Fruit fly (Drosophila melanogaster): ENCODE measurements around the gene Taf12.
A peak's percentile ranks its signal among the peaks of the same experiment; 100 is the strongest.

Gene Taf12

DNA sequence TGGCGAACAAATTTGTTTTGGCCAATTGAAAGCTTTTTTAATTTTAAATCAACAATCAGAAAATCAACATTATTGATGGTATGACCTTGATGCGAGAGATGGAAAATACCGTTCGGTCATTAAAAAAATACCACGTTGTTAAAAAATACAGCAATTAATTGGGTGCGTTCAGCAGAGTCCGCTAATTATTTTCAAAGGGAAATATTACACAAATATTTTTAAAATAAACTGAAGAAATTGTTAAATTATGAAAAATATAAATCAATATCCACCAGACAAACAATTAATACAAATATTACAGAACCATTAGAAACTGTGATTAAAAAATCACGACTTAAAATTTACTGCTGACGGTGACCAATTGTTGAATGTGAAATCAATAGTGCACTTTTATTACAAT, 1.5 kb downstream of the Taf12 start, which contains the start of gene CG18476 (continued):
- TF ChIP-seq Sry-β (GFP tag; optimal IDR thresholded peaks at IDR 0.05) (no peak), btn (GFP tag; optimal IDR thresholded peaks at IDR 0.05) (no peak), otp (GFP tag; IDR thresholded peaks at IDR 0.05) (peak; percentile 75; the same call in 2 of the 3 replicates), HHEX (GFP tag; optimal IDR thresholded peaks at IDR 0.05) (peak; percentile 91), CG13624 (GFP tag; optimal IDR thresholded peaks at IDR 0.05) (peak; percentile 74), CG7786 (GFP tag; optimal IDR thresholded peaks at IDR 0.05) (peak; percentile 61), CG7372 (GFP tag; IDR thresholded peaks at IDR 0.05) (peak; percentile 95), Mrtf (GFP tag; IDR thresholded peaks at IDR 0.05) (peak; percentile 93), schlank (tag; optimal IDR thresholded peaks at IDR 0.05) (peak; percentile 60), Chrac-16 (GFP tag; optimal IDR thresholded peaks at IDR 0.05) (peak; percentile 88), bsh (GFP tag; optimal IDR thresholded peaks at IDR 0.05) (peak; percentile 2 to 93), CG4617 (GFP tag; optimal IDR thresholded peaks at IDR 0.05; ENCODE audit: borderline replicate concordance) (peak; percentile 90), maf-S (GFP tag; optimal IDR thresholded peaks at IDR 0.05) (peak; percentile 59), fd96Cb (tag; optimal IDR thresholded peaks at IDR 0.05) (peak; percentile 93), CG11456 (GFP tag; IDR thresholded peaks at IDR 0.05) (peak; percentile 92), HLH54F (GFP tag; optimal IDR thresholded peaks at IDR 0.05) (peak; percentile 53), CG17568 (GFP tag; optimal IDR thresholded peaks at IDR 0.05) (no peak), oc (tag; optimal IDR thresholded peaks at IDR 0.05) (peak; percentile 85), Myb (GFP tag; optimal IDR thresholded peaks at IDR 0.05) (peak; percentile 26), ase (GFP tag; IDR thresholded peaks at IDR 0.05) (peak; percentile 92), gt (GFP tag; IDR thresholded peaks at IDR 0.05) (peak; percentile 81), ro (GFP tag; IDR thresholded peaks at IDR 0.05) (peak; percentile 52), BtbVII (GFP tag; optimal IDR thresholded peaks at IDR 0.05) (peak; percentile 69), CG9437 (GFP tag; optimal IDR thresholded peaks at IDR 0.05) (peak; percentile 82), bigmax (GFP tag; optimal IDR thresholded peaks at IDR 0.05) (no peak), CG11504 (tag; optimal IDR thresholded peaks at IDR 0.05) (peak; percentile 95), tx (GFP tag; optimal IDR thresholded peaks at IDR 0.05) (no peak), CG11093 (GFP tag; IDR thresholded peaks at IDR 0.05) (peak; percentile 86), cato (GFP tag; optimal IDR thresholded peaks at IDR 0.05; ENCODE audit: borderline replicate concordance) (peak; percentile 55), CG3065 (GFP tag; optimal IDR thresholded peaks at IDR 0.05) (peak; percentile 59), Lhr (GFP tag; optimal IDR thresholded peaks at IDR 0.05) (peak; percentile 64), Hmr (GFP tag; optimal IDR thresholded peaks at IDR 0.05) (peak; percentile 91), ind (GFP tag; optimal IDR thresholded peaks at IDR 0.05) (peak; percentile 91), CG13775 (GFP tag; optimal IDR thresholded peaks at IDR 0.05) (peak; percentile 88), ash1 (GFP tag; optimal IDR thresholded peaks at IDR 0.05) (no peak), cas (GFP tag; IDR thresholded peaks at IDR 0.05) (peak; percentile 93), insv (GFP tag; optimal IDR thresholded peaks at IDR 0.05) (peak in 1 of 2 experiments; percentile 49), Sry-δ (GFP tag; optimal IDR thresholded peaks at IDR 0.05) (peak; percentile 16), ftz-f1 (GFP tag; optimal IDR thresholded peaks at IDR 0.05) (peak; percentile 54), CG18599 (GFP tag; optimal IDR thresholded peaks at IDR 0.05) (peak; percentile 91), CG11696 (GFP tag; IDR thresholded peaks at IDR 0.05) (peak; percentile 82), seq (GFP tag; IDR thresholded peaks at IDR 0.05) (peak; percentile 89), CG34224 (GFP tag; IDR thresholded peaks at IDR 0.05; ENCODE audit: partially characterized antibody) (no peak), CG2199 (GFP tag; IDR thresholded peaks at IDR 0.05) (peak; percentile 90), trh (GFP tag; optimal IDR thresholded peaks at IDR 0.05) (peak; percentile 75), CG17912 (GFP tag; optimal IDR thresholded peaks at IDR 0.05) (peak; percentile 56), CG1603 (tag; optimal IDR thresholded peaks at IDR 0.05) (peak; percentile 59), CHES-1-like (GFP tag; optimal IDR thresholded peaks at IDR 0.05) (peak; percentile 52), tll (GFP tag; optimal IDR thresholded peaks at IDR 0.05) (no peak), CG4282 (GFP tag; optimal IDR thresholded peaks at IDR 0.05) (no peak), PHDP (tag; optimal IDR thresholded peaks at IDR 0.05) (peak; percentile 94)

All from whole organism, embryonic.